Fruit fly (Drosophila melanogaster) whole organism, wandering third instar larva: Measurements from ENCODE around the gene CG31817.

ENCODE experiments used
- Abd-B ChIP-seq: fragments of >200 bp; optimal IDR thresholded peaks from 2 replicates; lab custom pipeline; 2017; ENCODE audit warnings: missing biosample characterization, missing genetic modification characterization
- CG32264 ChIP-seq: fragments of 200-800 bp; sonication (Bioruptor generic); optimal IDR thresholded peaks from 2 replicates; lab custom pipeline; 2016; ENCODE audit warnings: missing biosample characterization, missing genetic modification characterization
- CG9705 ChIP-seq: fragments of 200-800 bp; sonication (Bioruptor generic); optimal IDR thresholded peaks from 2 replicates; lab custom pipeline; 2018; ENCODE audit warnings: missing biosample characterization, mild to moderate bottlenecking, missing genetic modification characterization
- CrebA ChIP-seq: fragments of 200-800 bp; sonication (Bioruptor generic); optimal IDR thresholded peaks from 2 replicates; lab custom pipeline; 2016; ENCODE audit warnings: missing biosample characterization, mild to moderate bottlenecking, missing genetic modification characterization, borderline replicate concordance
- Dfd ChIP-seq: fragments of >200 bp; optimal IDR thresholded peaks from 2 replicates; lab custom pipeline; 2017; ENCODE audit warnings: missing biosample characterization, missing genetic modification characterization
- Dif ChIP-seq: fragments of 200-275, 200-300 bp; sonication (Bioruptor generic); optimal IDR thresholded peaks from 2 replicates; lab custom pipeline; 2018; ENCODE audit warnings: missing biosample characterization, missing genetic modification characterization; ENCODE audit not compliant: partially characterized antibody
- GATAd ChIP-seq: sonication (Bioruptor generic); optimal IDR thresholded peaks from 2 replicates; lab custom pipeline; 2016; ENCODE audit warnings: missing biosample characterization, missing genetic modification characterization
- HLH106 ChIP-seq: fragments of 200-800 bp; optimal IDR thresholded peaks from 3 replicates; lab custom pipeline; 2019; ENCODE audit warnings: missing biosample characterization, mild to moderate bottlenecking, missing genetic modification characterization, moderate library complexity
- Hnf4 ChIP-seq: fragments of 200-800 bp; sonication (Bioruptor generic); optimal IDR thresholded peaks from 2 replicates; lab custom pipeline; 2016; ENCODE audit warnings: missing biosample characterization, mild to moderate bottlenecking, missing genetic modification characterization
- Hr78 ChIP-seq: fragments of >200 bp; optimal IDR thresholded peaks from 2 replicates; lab custom pipeline; 2017; ENCODE audit warnings: missing biosample characterization, missing genetic modification characterization
- Hr83 ChIP-seq: fragments of 200-300 bp; sonication (Bioruptor generic); optimal IDR thresholded peaks from 2 replicates; lab custom pipeline; 2016; ENCODE audit warnings: missing biosample characterization, mild to moderate bottlenecking, missing genetic modification characterization, moderate library complexity; ENCODE audit not compliant: poor library complexity, severe bottlenecking
- Jra ChIP-seq: sonication (Bioruptor generic); optimal IDR thresholded peaks from 2 replicates; lab custom pipeline; 2016; ENCODE audit warnings: missing biosample characterization, missing genetic modification characterization
- Mio ChIP-seq: sonication (Bioruptor generic); optimal IDR thresholded peaks from 2 replicates; lab custom pipeline; 2016; ENCODE audit warnings: missing biosample characterization, missing genetic modification characterization
- Myc ChIP-seq: fragments of >200 bp; optimal IDR thresholded peaks from 2 replicates; lab custom pipeline; 2017
- N ChIP-seq: fragments of >200 bp; optimal IDR thresholded peaks from 2 replicates; lab custom pipeline; 2018; ENCODE audit warnings: missing biosample characterization, missing external identifiers, missing genetic modification characterization
- OdsH ChIP-seq: fragments of 200-800 bp; sonication (Bioruptor generic); optimal IDR thresholded peaks from 2 replicates; lab custom pipeline; 2016; ENCODE audit warnings: missing biosample characterization, mild to moderate bottlenecking, missing genetic modification characterization
- Rel ChIP-seq, 2 experiments: fragments of 200-800 bp; sonication (Bioruptor generic) in 1 of 2; optimal IDR thresholded peaks; 2 replicates in 1 of 2; 3 replicates in 1 of 2; lab custom pipeline; 2016 to 2019; ENCODE audit warnings: mild to moderate bottlenecking in 2 of 2, missing biosample characterization in 2 of 2, missing genetic modification characterization in 2 of 2, moderate library complexity in 1 of 2
- Sp1 ChIP-seq: fragments of 200-800 bp; sonication (Bioruptor generic); optimal IDR thresholded peaks from 3 replicates; lab custom pipeline; 2019; ENCODE audit warnings: missing biosample characterization, mild to moderate bottlenecking, missing genetic modification characterization, moderate library complexity
- Vsx2 ChIP-seq: fragments of 200-300, 225-300 bp; sonication (Bioruptor generic); optimal IDR thresholded peaks from 2 replicates; lab custom pipeline; 2018; ENCODE audit warnings: missing biosample characterization, missing genetic modification characterization; ENCODE audit not compliant: partially characterized antibody
- br ChIP-seq: fragments of 200-800 bp; sonication (Bioruptor generic); optimal IDR thresholded peaks from 2 replicates; lab custom pipeline; 2016; ENCODE audit warnings: missing biosample characterization, missing genetic modification characterization
- brk ChIP-seq: fragments of 200-800 bp; sonication (Bioruptor generic); optimal IDR thresholded peaks from 2 replicates; lab custom pipeline; 2016; ENCODE audit warnings: missing biosample characterization, mild to moderate bottlenecking, missing genetic modification characterization
- dl ChIP-seq, 2 experiments: fragments of 175-275, 200-275 bp in 1 of 2; fragments of 200-275 bp in 1 of 2; sonication (Bioruptor generic); optimal IDR thresholded peaks; lab custom pipeline; 2018; ENCODE audit warnings: mild to moderate bottlenecking in 2 of 2, missing biosample characterization in 2 of 2, missing genetic modification characterization in 2 of 2, moderate library complexity in 2 of 2; ENCODE audit not compliant: partially characterized antibody in 2 of 2, insufficient read depth in 1 of 2
- dmrt93B ChIP-seq: fragments of 200-800 bp; sonication (Bioruptor generic); optimal IDR thresholded peaks from 2 replicates; lab custom pipeline; 2018; ENCODE audit warnings: missing biosample characterization, mild to moderate bottlenecking, missing genetic modification characterization
- dsf ChIP-seq: sonication (Bioruptor generic); optimal IDR thresholded peaks from 2 replicates; lab custom pipeline; 2016; ENCODE audit warnings: missing biosample characterization, missing genetic modification characterization, borderline replicate concordance
- ey ChIP-seq: fragments of 200-800 bp; sonication (Bioruptor generic); optimal IDR thresholded peaks from 2 replicates; lab custom pipeline; 2016; ENCODE audit warnings: missing biosample characterization, missing genetic modification characterization
- foxo ChIP-seq, 2 experiments: fragments of 200-800 bp; sonication (Bioruptor generic); optimal IDR thresholded peaks; 2 replicates in 1 of 2; 3 replicates in 1 of 2; lab custom pipeline; 2016 to 2017; ENCODE audit warnings: missing biosample characterization in 2 of 2, missing genetic modification characterization in 2 of 2
- fru ChIP-seq: fragments of 200-800 bp; sonication (Bioruptor generic); optimal IDR thresholded peaks from 3 replicates; lab custom pipeline; 2016; ENCODE audit warnings: missing biosample characterization, mild to moderate bottlenecking, missing genetic modification characterization
- h ChIP-seq: fragments of 200-800 bp; sonication (Bioruptor generic); optimal IDR thresholded peaks from 3 replicates; lab custom pipeline; 2016; ENCODE audit warnings: missing biosample characterization, mild to moderate bottlenecking, missing genetic modification characterization
- jim ChIP-seq: fragments of 175-275, 200-325 bp; sonication (Bioruptor generic); optimal IDR thresholded peaks from 2 replicates; lab custom pipeline; 2016; ENCODE audit warnings: missing biosample characterization, mild to moderate bottlenecking, missing genetic modification characterization
- lola ChIP-seq: fragments of >200 bp; optimal IDR thresholded peaks from 2 replicates; lab custom pipeline; 2017; ENCODE audit warnings: missing biosample characterization, missing genetic modification characterization
- pan ChIP-seq: fragments of >200 bp; optimal IDR thresholded peaks from 2 replicates; lab custom pipeline; 2017
- psq ChIP-seq: fragments of 200-800 bp; sonication (Bioruptor generic); optimal IDR thresholded peaks from 3 replicates; lab custom pipeline; 2017; ENCODE audit warnings: missing biosample characterization, mild to moderate bottlenecking, missing genetic modification characterization, moderate library complexity
- rgr ChIP-seq: fragments of 200-800 bp; sonication (Bioruptor generic); optimal IDR thresholded peaks from 3 replicates; lab custom pipeline; 2016; ENCODE audit warnings: missing biosample characterization, mild to moderate bottlenecking, missing genetic modification characterization
- sage ChIP-seq: fragments of 200-800 bp; sonication (Bioruptor generic); optimal IDR thresholded peaks from 2 replicates; lab custom pipeline; 2016; ENCODE audit warnings: missing biosample characterization, mild to moderate bottlenecking, missing genetic modification characterization
- tai ChIP-seq: sonication (Bioruptor generic); optimal IDR thresholded peaks from 2 replicates; lab custom pipeline; 2016; ENCODE audit warnings: missing biosample characterization, missing genetic modification characterization
- usp ChIP-seq: fragments of >200 bp; optimal IDR thresholded peaks from 2 replicates; lab custom pipeline; 2017; ENCODE audit warnings: missing biosample characterization, missing genetic modification characterization
- woc ChIP-seq: sonication (Bioruptor generic); optimal IDR thresholded peaks from 2 replicates; lab custom pipeline; 2016; ENCODE audit warnings: missing biosample characterization, mild to moderate bottlenecking, missing genetic modification characterization

Gene CG31817

dm6 chr2L:16321209-16321608 lies 16.5 kb downstream of the CG31817 start:
- TF ChIP-seq Dfd, result no peak
- TF ChIP-seq Sp1 (GFP tag; lab: Kevin White, UChicago), result no peak
- TF ChIP-seq N, result no peak
- TF ChIP-seq HLH106 (tag; lab: Kevin White, UChicago), result no peak
- TF ChIP-seq h (GFP tag; lab: Kevin White, UChicago), result no peak
- no peak for TF ChIP-seq psq (GFP tag; lab: Kevin White, UChicago)
- no peak for TF ChIP-seq dmrt93B (GFP tag; lab: Kevin White, UChicago)
- TF ChIP-seq br, result no peak
- no peak for TF ChIP-seq tai (GFP tag; lab: Kevin White, UChicago)
- TF ChIP-seq Hnf4 (GFP tag; lab: Kevin White, UChicago), result no peak
- TF ChIP-seq, all 38 proteins: peak for 0

dm6 chr2L:16320428-16320827 lies 17.3 kb downstream of the CG31817 start:
- TF ChIP-seq CG32264 (GFP tag; lab: Kevin White, UChicago), result no peak
- no peak for TF ChIP-seq CG9705
- no peak for TF ChIP-seq OdsH (GFP tag; lab: Kevin White, UChicago)

- TF ChIP-seq OdsH (GFP tag; lab: Kevin White, UChicago) (no peak), dl (GFP tag; optimal IDR thresholded peaks at IDR 0.05; lab: Kevin White, UChicago; ENCODE audit: insufficient read depth in 1 of 2, partially characterized antibody in 2 of 2) (peak in 1 of 2 experiments; percentile 80), Abd-B (no peak), ey (GFP tag; lab: Kevin White, UChicago) (no peak), woc (GFP tag; lab: Kevin White, UChicago) (no peak), GATAd (GFP tag; lab: Kevin White, UChicago) (no peak), Dif (GFP tag; lab: Kevin White, UChicago) (no peak), Myc (lab: Kevin White, UChicago) (no peak), HLH106 (tag; lab: Kevin White, UChicago) (no peak), h (GFP tag; lab: Kevin White, UChicago) (peak; percentile 11), Jra (GFP tag; lab: Kevin White, UChicago) (no peak), fru (GFP tag; lab: Kevin White, UChicago) (peak; percentile 93), Rel (GFP tag; optimal IDR thresholded peaks at IDR 0.05; lab: Kevin White, UChicago) (no peak), Rel (tag; optimal IDR thresholded peaks at IDR 0.05; lab: Kevin White, UChicago) (peak; percentile 99), Hr83 (GFP tag; lab: Kevin White, UChicago) (peak; percentile 16)
Measured at dm6 chr2L:16319743-16320142, 17.9 kb downstream of the CG31817 start.

dm6 chr2L:16317777-16318610 lies 19.7 kb downstream of the CG31817 start:
- TF ChIP-seq lola (no peak), Dif (GFP tag; lab: Kevin White, UChicago) (no peak), pan (no peak), psq (GFP tag; lab: Kevin White, UChicago) (peak; percentile 26), dmrt93B (GFP tag; lab: Kevin White, UChicago) (no peak), fru (GFP tag; lab: Kevin White, UChicago) (peak; percentile 30), ey (GFP tag; lab: Kevin White, UChicago) (no peak), OdsH (GFP tag; lab: Kevin White, UChicago) (peak; percentile 21), CG32264 (GFP tag; lab: Kevin White, UChicago) (no peak), N (no peak), br (peak; percentile 50), HLH106 (tag; lab: Kevin White, UChicago) (no peak), dl (GFP tag; optimal IDR thresholded peaks at IDR 0.05; lab: Kevin White, UChicago; ENCODE audit: insufficient read depth in 1 of 2, partially characterized antibody in 2 of 2) (no peak), Rel (GFP tag; optimal IDR thresholded peaks at IDR 0.05; lab: Kevin White, UChicago) (no peak), Rel (tag; optimal IDR thresholded peaks at IDR 0.05; lab: Kevin White, UChicago) (peak; percentile 54), h (GFP tag; lab: Kevin White, UChicago) (peak; percentile 69), Hr78 (no peak), foxo (GFP tag; optimal IDR thresholded peaks at IDR 0.05; lab: Kevin White, UChicago) (no peak), sage (no peak), Vsx2 (GFP tag; lab: Kevin White, UChicago) (no peak), Myc (lab: Kevin White, UChicago) (no peak), Hr83 (GFP tag; lab: Kevin White, UChicago) (peak; percentile 95), jim (GFP tag; lab: Kevin White, UChicago) (peak; percentile 89), usp (no peak), brk (GFP tag; lab: Kevin White, UChicago) (no peak), Sp1 (GFP tag; lab: Kevin White, UChicago) (no peak), dsf (no peak), Jra (GFP tag; lab: Kevin White, UChicago) (no peak), CG9705 (no peak), CrebA (GFP tag; lab: Kevin White, UChicago) (no peak), rgr (GFP tag; lab: Kevin White, UChicago) (peak; percentile 63), Dfd (no peak), Hnf4 (GFP tag; lab: Kevin White, UChicago) (peak; percentile 44), Abd-B (no peak), woc (GFP tag; lab: Kevin White, UChicago) (no peak), GATAd (GFP tag; lab: Kevin White, UChicago) (no peak), tai (GFP tag; lab: Kevin White, UChicago) (no peak), Mio (GFP tag; lab: Kevin White, UChicago) (no peak)
